Fruit fly (Drosophila melanogaster): ENCODE measurements around the gene CG33783.
A peak's percentile ranks its signal among the peaks of the same experiment; 100 is the strongest.

CG33783 gene

DNA sequence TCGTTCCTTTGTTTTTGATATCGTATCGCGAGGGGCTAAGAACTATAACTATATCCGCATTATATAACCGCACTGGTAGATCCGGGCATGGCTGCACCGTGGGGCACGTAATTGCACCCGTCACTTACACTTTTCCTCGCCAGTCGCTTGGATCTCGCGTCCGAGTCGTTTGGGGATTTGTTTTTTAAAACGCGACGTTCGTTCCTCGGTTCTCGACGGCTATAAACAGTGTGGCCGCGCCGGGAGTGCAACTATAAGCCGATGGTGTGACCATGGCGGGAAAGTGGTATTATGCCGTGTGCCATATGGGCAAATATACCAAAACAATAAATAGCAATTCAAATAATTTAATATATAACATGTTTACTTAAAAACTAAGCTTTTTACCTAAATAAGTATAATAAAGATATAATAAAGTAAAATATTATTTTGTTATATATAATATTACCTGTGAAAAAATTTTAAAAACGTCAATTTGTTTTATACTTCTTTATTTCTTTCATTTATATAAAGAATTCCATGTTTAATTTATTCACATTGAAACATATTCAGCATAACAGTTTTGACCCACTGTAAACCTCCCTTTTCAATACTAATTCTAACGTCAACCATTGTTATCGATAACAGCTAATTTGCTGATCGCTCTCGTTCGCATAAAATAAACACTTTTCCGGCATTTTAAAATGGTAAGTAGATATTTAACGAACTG lies 23.8 kb upstream of the CG33783 start, which contains the start of the genes Mical and CG3909 (continued):
- TF ChIP-seq pan (optimal IDR thresholded peaks at IDR 0.05), result no peak
- TF ChIP-seq pan (GFP tag; optimal IDR thresholded peaks at IDR 0.05 in 1 of 2, IDR thresholded peaks at IDR 0.05 in 1 of 2), result peak in 1 of 2 experiments; percentile 95
- TF ChIP-seq Atf3 (GFP tag; optimal IDR thresholded peaks at IDR 0.05), result no peak
- TF ChIP-seq salm (tag; optimal IDR thresholded peaks at IDR 0.05), result peak; percentile 61
- TF ChIP-seq crol (GFP tag; IDR thresholded peaks at IDR 0.05), result no peak
- peak; percentile 88 for TF ChIP-seq sob (GFP tag; IDR thresholded peaks at IDR 0.05)
- peak; percentile 88 for TF ChIP-seq Ada2b (GFP tag; IDR thresholded peaks at IDR 0.05)
- peak; percentile 83 for TF ChIP-seq Med (GFP tag)
- no peak for TF ChIP-seq Doc2 (GFP tag; IDR thresholded peaks at IDR 0.05)
- peak; percentile 84 for TF ChIP-seq nerfin-2 (GFP tag; IDR thresholded peaks at IDR 0.05; ENCODE audit: partially characterized antibody)
- TF ChIP-seq Ets97D (GFP tag; optimal IDR thresholded peaks at IDR 0.05), result peak; percentile 37
- no peak for TF ChIP-seq CG6854 (GFP tag; optimal IDR thresholded peaks at IDR 0.05)
- no peak; the same call in 1 of the 2 replicates for TF ChIP-seq unc-4 (GFP tag; IDR thresholded peaks at IDR 0.05; ENCODE audit: partially characterized antibody)
- peak; percentile 70 for TF ChIP-seq Nf-YB (GFP tag; optimal IDR thresholded peaks at IDR 0.05)
- TF ChIP-seq CG30431 (GFP tag; optimal IDR thresholded peaks at IDR 0.05), result peak; percentile 35
- peak; percentile 88 for TF ChIP-seq CG17359 (tag; optimal IDR thresholded peaks at IDR 0.05)
- peak; percentile 85 for TF ChIP-seq tap (tag; optimal IDR thresholded peaks at IDR 0.05)
- peak; percentile 75; the same call in 2 of the 3 replicates for TF ChIP-seq H15 (GFP tag; IDR thresholded peaks at IDR 0.05)
- peak; percentile 72 for TF ChIP-seq CG10959 (GFP tag; IDR thresholded peaks at IDR 0.05)
- TF ChIP-seq CG17568 (GFP tag; optimal IDR thresholded peaks at IDR 0.05), result no peak
- TF ChIP-seq Adf1 (GFP tag; IDR thresholded peaks at IDR 0.05), result peak; percentile 64
- no peak for TF ChIP-seq CG12236 (GFP tag; optimal IDR thresholded peaks at IDR 0.05)
- TF ChIP-seq odd (GFP tag; optimal IDR thresholded peaks at IDR 0.05), result peak; percentile 28
- peak; percentile 45 for TF ChIP-seq CG8359 (GFP tag; optimal IDR thresholded peaks at IDR 0.05; ENCODE audit: borderline replicate concordance)
- peak; percentile 31 for TF ChIP-seq Antp (GFP tag; optimal IDR thresholded peaks at IDR 0.05)
- TF ChIP-seq pum (GFP tag; optimal IDR thresholded peaks at IDR 0.05), result no peak
- peak; percentile 42; the same call in 1 of the 2 replicates for TF ChIP-seq sna (GFP tag; IDR thresholded peaks at IDR 0.05; ENCODE audit: partially characterized antibody)
- TF ChIP-seq CrebB (tag; optimal IDR thresholded peaks at IDR 0.05), result peak; percentile 5
- no peak for TF ChIP-seq usp (GFP tag; optimal IDR thresholded peaks at IDR 0.05)
- peak; percentile 65 for TF ChIP-seq CG6683 (GFP tag; optimal IDR thresholded peaks at IDR 0.05)
- no peak for TF ChIP-seq p53 (GFP tag; optimal IDR thresholded peaks at IDR 0.05)
- peak; percentile 85 for TF ChIP-seq trem (tag; optimal IDR thresholded peaks at IDR 0.05)
- TF ChIP-seq amos (GFP tag; IDR thresholded peaks at IDR 0.05; ENCODE audit: partially characterized antibody), result peak; percentile 42; the same call in 1 of the 2 replicates
- peak; percentile 69 for TF ChIP-seq caup (GFP tag; optimal IDR thresholded peaks at IDR 0.05; ENCODE audit: severe bottlenecking)
- peak; percentile 90 for TF ChIP-seq Ets65A (GFP tag)
- TF ChIP-seq slou (GFP tag; optimal IDR thresholded peaks at IDR 0.05), result peak; percentile 58
- no peak for TF ChIP-seq h (optimal IDR thresholded peaks at IDR 0.05)
- TF ChIP-seq dan (GFP tag; IDR thresholded peaks at IDR 0.05), result no peak
- TF ChIP-seq CG4404 (GFP tag; IDR thresholded peaks at IDR 0.05), result peak; percentile 52; the same call in 1 of the 2 replicates
- TF ChIP-seq Hr51 (GFP tag; optimal IDR thresholded peaks at IDR 0.05), result peak; percentile 5 to 90
- TF ChIP-seq CG15696 (tag; optimal IDR thresholded peaks at IDR 0.05), result peak; percentile 80
- TF ChIP-seq wdn (GFP tag; IDR thresholded peaks at IDR 0.05), result peak; percentile 83
- TF ChIP-seq CG11504 (tag; optimal IDR thresholded peaks at IDR 0.05), result peak; percentile 87
- TF ChIP-seq CG16863 (GFP tag; optimal IDR thresholded peaks at IDR 0.05), result peak; percentile 4
- 0 out of 3 replicates have a peak, but pooled peaks have one; percentile 44 for TF ChIP-seq CG16813 (GFP tag; IDR thresholded peaks at IDR 0.05; ENCODE audit: partially characterized antibody)
- TF ChIP-seq dmrt99B (tag; optimal IDR thresholded peaks at IDR 0.05), result peak; percentile 88
- no peak for TF ChIP-seq GATAe (GFP tag; conservative IDR thresholded peaks at IDR 0.05)
- TF ChIP-seq Hmx (GFP tag; optimal IDR thresholded peaks at IDR 0.05), result no peak
- TF ChIP-seq CG6765 (GFP tag; optimal IDR thresholded peaks at IDR 0.05), result peak; percentile 73
